Worm (Caenorhabditis elegans) whole organism, L2 larva: ENCODE results near the gene ndub-2.

Experiments used
- mdl-1 ChIP-seq, 2 experiments: fragments of 150-350 bp in 1 of 2; sonication (generic microtip) in 1 of 2; optimal IDR thresholded peaks; 2 replicates each; lab custom pipeline; 2017; ENCODE audit warnings: missing biosample characterization in 2 of 2, missing genetic modification characterization in 2 of 2
- nhr-12 ChIP-seq: fragments of 150-350 bp; optimal IDR thresholded peaks from 2 replicates; lab custom pipeline; 2014; ENCODE audit warnings: missing biosample characterization, missing genetic modification characterization
- nhr-237 ChIP-seq: fragments of 150-350 bp; optimal IDR thresholded peaks from 2 replicates; lab custom pipeline; 2014; ENCODE audit warnings: missing biosample characterization, missing genetic modification characterization
- snpc-4 ChIP-seq: fragments of 150-350 bp; optimal IDR thresholded peaks from 2 replicates; lab custom pipeline; 2014; ENCODE audit warnings: missing biosample characterization, missing genetic modification characterization
- unc-62 ChIP-seq: fragments of 150-350 bp; optimal IDR thresholded peaks from 2 replicates; lab custom pipeline; 2014; ENCODE audit warnings: missing biosample characterization, missing genetic modification reagents, missing genetic modification characterization

DNA sequence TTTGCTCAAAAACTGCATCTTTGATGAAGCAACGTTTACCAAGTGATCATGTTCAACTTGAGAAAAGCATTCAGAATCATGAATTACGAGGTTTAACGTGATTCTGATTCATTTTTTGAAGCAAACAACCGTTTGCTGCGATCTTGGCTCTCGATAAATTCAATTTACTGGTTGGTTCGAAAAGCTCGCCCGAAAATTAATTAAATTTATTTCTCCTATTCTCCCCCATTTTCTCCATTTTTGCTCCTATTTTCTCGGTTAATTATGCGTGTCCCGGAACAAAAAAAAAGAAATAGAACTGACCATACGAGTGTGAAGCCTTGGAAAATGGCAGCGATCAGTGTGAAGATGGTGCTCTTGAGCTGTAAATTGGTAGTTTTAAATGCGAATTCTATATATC is 39.3 kb upstream of the ndub-2 start:
- TF ChIP-seq nhr-237 (tag; lab: Kevin White, UChicago) (no peak), unc-62 (GFP tag; lab: Kevin White, UChicago) (no peak), nhr-12 (tag; lab: Kevin White, UChicago) (no peak), mdl-1 (tag; optimal IDR thresholded peaks at IDR 0.05; lab: Kevin White, UChicago) (no peak), snpc-4 (tag; lab: Kevin White, UChicago) (no peak)
